Worm (Caenorhabditis elegans): ENCODE results near the gene pie-1.

The pie-1 gene

DNA sequence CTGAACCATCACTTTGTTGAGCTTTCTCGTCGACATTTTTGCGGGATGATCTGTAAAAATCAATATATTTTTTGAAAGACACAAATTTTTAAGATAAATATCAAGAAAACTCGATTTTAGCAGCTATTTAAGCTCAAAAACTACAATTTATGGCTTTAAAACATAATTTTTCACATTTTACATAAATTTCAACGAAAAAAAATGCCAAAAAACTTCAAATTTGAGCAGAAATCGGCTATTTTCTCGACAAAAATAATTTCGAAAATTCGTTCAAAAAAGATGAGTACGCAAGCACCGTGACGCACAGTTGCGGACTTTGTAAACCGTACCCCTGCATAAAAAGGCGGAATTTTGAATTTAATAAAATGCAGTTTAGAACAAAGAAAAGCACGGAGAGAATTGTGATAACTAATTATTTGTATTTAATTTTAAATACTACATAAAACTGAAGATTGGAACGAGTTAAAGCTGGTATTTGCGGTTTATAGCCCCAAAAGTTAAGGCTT lies 2.9 kb downstream of the pie-1 start, which contains the start of gene snr-6 (continued):
- TF ChIP-seq R02D3.7 (tag; optimal IDR thresholded peaks at IDR 0.05), result peak; percentile 35
- no peak for TF ChIP-seq tbx-2 (tag; optimal IDR thresholded peaks at IDR 0.05)
- peak; percentile 29 for TF ChIP-seq nhr-25 (tag; optimal IDR thresholded peaks at IDR 0.05)
- TF ChIP-seq pqm-1 (tag; optimal IDR thresholded peaks at IDR 0.05), result no peak
- TF ChIP-seq ceh-9 (tag; optimal IDR thresholded peaks at IDR 0.05), result no peak
- no peak for TF ChIP-seq fos-1 (tag; optimal IDR thresholded peaks at IDR 0.05)
- TF ChIP-seq nhr-43 (tag; optimal IDR thresholded peaks at IDR 0.05; ENCODE audit: poor library complexity, severe bottlenecking), result no peak
- no peak for TF ChIP-seq fkh-10 (GFP tag; optimal IDR thresholded peaks at IDR 0.05)
- peak; percentile 32 for TF ChIP-seq egl-5 (tag; optimal IDR thresholded peaks at IDR 0.05)
- TF ChIP-seq daf-12 (tag; optimal IDR thresholded peaks at IDR 0.05), result no peak

DNA sequence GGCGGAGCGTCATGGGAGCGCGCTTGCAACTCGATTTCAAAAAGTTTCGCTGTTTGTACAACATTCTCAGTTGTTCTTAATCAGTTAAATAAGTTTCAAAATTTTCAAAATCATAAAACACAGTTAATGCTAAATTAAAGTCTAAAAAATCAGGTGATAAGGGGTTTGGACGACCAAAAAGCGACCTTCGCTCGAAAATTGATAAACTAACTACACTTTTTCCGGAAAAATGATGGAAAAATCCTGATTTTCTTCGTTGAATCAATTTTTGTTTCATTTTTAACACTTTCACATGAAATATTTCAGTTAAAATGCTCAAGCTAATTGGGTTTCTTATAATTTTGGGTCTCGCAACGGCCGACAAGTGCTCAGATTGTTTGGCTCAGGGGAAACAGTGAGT lies 3.5 kb downstream of the pie-1 start, which contains the start of gene Y49E10.16:
Y49E10.16 (plus strand) TSS at position 301 of the 400 bp plus-strand sequence.
- TF ChIP-seq elt-3 (tag; optimal IDR thresholded peaks at IDR 0.05) (no peak), elt-2 (tag; optimal IDR thresholded peaks at IDR 0.05) (peak; percentile 30), pqm-1 (tag; optimal IDR thresholded peaks at IDR 0.05) (peak; percentile 24)

DNA sequence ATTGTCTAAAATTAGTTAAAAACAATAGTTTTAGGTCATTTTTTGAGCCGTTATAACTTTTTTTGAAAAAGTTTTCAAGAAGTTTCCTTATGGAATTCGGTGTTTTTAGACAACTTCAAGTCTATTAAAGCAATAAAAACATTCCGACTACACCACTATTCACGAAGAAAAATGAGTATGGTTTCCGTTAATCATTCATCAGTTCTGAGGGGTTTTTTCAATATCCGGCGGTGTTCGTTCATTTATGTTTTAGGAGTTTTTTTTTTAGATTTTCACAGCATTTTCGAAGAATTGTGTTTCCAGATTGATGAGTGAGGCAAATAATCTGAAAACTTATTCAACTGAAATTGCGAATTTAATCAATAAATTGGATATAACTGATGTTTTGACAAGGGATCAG lies 7.4 kb downstream of the pie-1 start, which contains the start of gene Y49E10.27:
Y49E10.27 (plus strand) TSS at position 301 of the 400 bp plus-strand sequence.
- TF ChIP-seq pqm-1 (tag; optimal IDR thresholded peaks at IDR 0.05) (no peak), nhr-23 (tag; optimal IDR thresholded peaks at IDR 0.05) (no peak), lin-15B (tag; optimal IDR thresholded peaks at IDR 0.05) (no peak), nhr-28 (tag; optimal IDR thresholded peaks at IDR 0.05) (no peak), nhr-77 (tag; optimal IDR thresholded peaks at IDR 0.05) (no peak), mdl-1 (tag; optimal IDR thresholded peaks at IDR 0.05) (no peak), nfya-1 (tag; optimal IDR thresholded peaks at IDR 0.05; ENCODE audit: insufficient read depth) (no peak), egl-27 (tag; optimal IDR thresholded peaks at IDR 0.05) (no peak), pha-4 (tag; optimal IDR thresholded peaks at IDR 0.05) (no peak), eor-1 (tag; optimal IDR thresholded peaks at IDR 0.05) (no peak), snpc-4 (tag; optimal IDR thresholded peaks at IDR 0.05) (no peak), lin-39 (tag; optimal IDR thresholded peaks at IDR 0.05) (no peak), ZK546.5 (tag; optimal IDR thresholded peaks at IDR 0.05) (no peak), tbx-2 (tag; optimal IDR thresholded peaks at IDR 0.05) (no peak), ztf-11 (tag; optimal IDR thresholded peaks at IDR 0.05) (no peak), elt-3 (tag; optimal IDR thresholded peaks at IDR 0.05) (no peak), aly-2 (tag; optimal IDR thresholded peaks at IDR 0.05) (no peak), ztf-4 (tag; optimal IDR thresholded peaks at IDR 0.05) (no peak)

DNA sequence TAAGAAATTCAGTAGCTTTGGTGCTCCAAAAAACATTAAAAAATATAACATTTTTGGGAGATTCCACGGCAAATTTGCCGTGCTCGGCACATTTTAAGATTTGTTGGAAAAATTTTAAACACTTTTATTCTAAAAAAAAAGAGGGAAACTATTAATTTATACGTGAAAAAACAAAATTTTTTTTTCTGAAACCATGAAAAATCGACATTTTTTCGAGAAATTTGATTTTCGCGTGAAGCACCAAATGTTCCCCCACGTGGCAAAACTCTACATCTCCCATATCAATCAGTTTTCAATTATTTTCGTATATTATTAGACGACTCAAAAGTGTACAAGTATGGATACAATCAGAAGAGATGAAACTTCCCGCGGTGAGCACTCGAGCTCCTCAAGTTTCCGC lies 9.5 kb downstream of the pie-1 start, which contains the start of gene fbxa-218:
fbxa-218 (plus strand) TSS at position 301 of the 400 bp plus-strand sequence.
- TF ChIP-seq fkh-10 (GFP tag; optimal IDR thresholded peaks at IDR 0.05), result no peak
- no peak for TF ChIP-seq zag-1 (tag; optimal IDR thresholded peaks at IDR 0.05)
- TF ChIP-seq egl-5 (tag; optimal IDR thresholded peaks at IDR 0.05), result no peak
- TF ChIP-seq mml-1 (tag; optimal IDR thresholded peaks at IDR 0.05), result no peak
- no peak for TF ChIP-seq lsy-12 (tag; optimal IDR thresholded peaks at IDR 0.05)
- no peak for TF ChIP-seq daf-12 (tag; optimal IDR thresholded peaks at IDR 0.05)
- TF ChIP-seq hmg-11 (tag; optimal IDR thresholded peaks at IDR 0.05), result no peak
- no peak for TF ChIP-seq skn-1 (tag; optimal IDR thresholded peaks at IDR 0.05)
- TF ChIP-seq elt-2 (tag; optimal IDR thresholded peaks at IDR 0.05), result no peak
- no peak for TF ChIP-seq lin-39 (tag; optimal IDR thresholded peaks at IDR 0.05)
- TF ChIP-seq unc-62 (GFP tag; optimal IDR thresholded peaks at IDR 0.05), result no peak
- TF ChIP-seq ceh-16 (tag; optimal IDR thresholded peaks at IDR 0.05), result no peak

DNA sequence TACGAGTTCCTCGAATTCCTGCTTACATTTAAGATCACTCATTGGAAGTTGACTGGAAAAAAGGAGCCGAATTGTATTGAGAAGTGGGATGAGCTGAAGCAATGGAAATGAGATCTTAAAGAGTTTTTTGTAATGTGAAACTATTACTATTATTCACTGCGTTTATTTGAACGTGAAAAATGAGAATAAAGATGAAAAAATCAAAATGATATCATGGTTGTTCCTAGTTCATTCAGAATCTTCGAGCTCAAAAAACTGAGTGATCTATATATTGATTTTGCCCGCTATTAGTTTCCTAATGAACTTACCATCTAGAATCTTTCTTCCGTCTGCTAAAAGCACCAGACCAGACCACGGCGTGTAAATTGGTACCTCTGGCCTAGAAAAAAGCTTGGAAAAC lies 10.3 kb downstream of the pie-1 start:
- TF ChIP-seq tbx-2 (tag; optimal IDR thresholded peaks at IDR 0.05) (no peak), nhr-28 (tag; optimal IDR thresholded peaks at IDR 0.05) (no peak), ceh-9 (tag; optimal IDR thresholded peaks at IDR 0.05) (no peak), lsy-12 (tag; optimal IDR thresholded peaks at IDR 0.05) (no peak), fos-1 (tag; optimal IDR thresholded peaks at IDR 0.05) (no peak), jun-1 (tag; optimal IDR thresholded peaks at IDR 0.05) (no peak), egl-27 (tag; optimal IDR thresholded peaks at IDR 0.05) (no peak), pha-4 (tag; optimal IDR thresholded peaks at IDR 0.05) (no peak), R02D3.7 (tag; optimal IDR thresholded peaks at IDR 0.05) (no peak), elt-3 (tag; optimal IDR thresholded peaks at IDR 0.05) (no peak), ceh-82 (tag; optimal IDR thresholded peaks at IDR 0.05) (no peak)
